Worm (Caenorhabditis elegans) whole organism, midembryonic: ENCODE results near the gene Y45F10D.6.

Experiments used
- T22C8.4 ChIP-seq: fragments of 200-800 bp; sonication (Bioruptor generic); IDR thresholded peaks from 2 replicates; pipeline ENCODE4 v1.3.6; 2022; ENCODE audit warnings: missing genetic modification characterization, missing compliant biosample characterization
- cog-1 ChIP-seq: sonication (generic microtip); optimal IDR thresholded peaks from 2 replicates; lab custom pipeline; 2016; ENCODE audit warnings: missing genetic modification characterization, missing compliant biosample characterization
- flt-1 ChIP-seq: fragments of 200-800 bp; sonication (Bioruptor generic); IDR thresholded peaks from 2 replicates; pipeline ENCODE4 v1.3.6; 2022; ENCODE audit warnings: missing genetic modification characterization, missing compliant biosample characterization
- klf-2 ChIP-seq: fragments of 200-800 bp; sonication (Bioruptor generic); conservative IDR thresholded peaks from 2 replicates; pipeline ENCODE4 v1.3.6; 2022; ENCODE audit warnings: missing genetic modification reagents, missing genetic modification characterization, missing compliant biosample characterization
- med-1 ChIP-seq: sonication (generic microtip); optimal IDR thresholded peaks from 2 replicates; lab custom pipeline; 2017; ENCODE audit warnings: missing genetic modification characterization, mild to moderate bottlenecking, missing compliant biosample characterization, antibody characterized with exemption, missing genetic modification reagents; ENCODE audit not compliant: insufficient read depth
- ref-1 ChIP-seq: fragments of 200-800 bp; sonication (Bioruptor generic); conservative IDR thresholded peaks from 2 replicates; pipeline ENCODE4 v1.3.6; 2022; ENCODE audit warnings: missing genetic modification reagents, missing genetic modification characterization, missing compliant biosample characterization
- tab-1 ChIP-seq: fragments of 200-800 bp; sonication (Bioruptor generic); IDR thresholded peaks from 2 replicates; pipeline ENCODE4 v1.3.6; 2022; ENCODE audit warnings: missing genetic modification characterization, missing compliant biosample characterization
- ztf-23 ChIP-seq: fragments of 200-800 bp; sonication (Bioruptor generic); IDR thresholded peaks from 2 replicates; pipeline ENCODE4 v1.3.6; 2022; ENCODE audit warnings: missing genetic modification reagents, missing genetic modification characterization, missing compliant biosample characterization
- ztf-29 ChIP-seq: fragments of 200-800 bp; sonication (Bioruptor generic); IDR thresholded peaks from 2 replicates; pipeline ENCODE4 v1.3.6; 2022; ENCODE audit warnings: missing genetic modification reagents, missing genetic modification characterization, missing compliant biosample characterization

Gene Y45F10D.6

ce11 chrIV:13797859-13798374 lies at the start of gene Y45F10D.6:
Gene Y45F10D.6 (minus strand): TSS chrIV:13797909.
- no peak for TF ChIP-seq klf-2 (GFP tag; lab: Robert Waterston, UW)
- no peak for TF ChIP-seq T22C8.4
- TF ChIP-seq ref-1 (GFP tag; lab: Robert Waterston, UW) = no peak
- no peak for TF ChIP-seq cog-1
- no peak for TF ChIP-seq tab-1 (GFP tag; lab: Robert Waterston, UW)
- no peak for TF ChIP-seq ztf-29
- TF ChIP-seq flt-1 (GFP tag; lab: Robert Waterston, UW) = no peak
- no peak for TF ChIP-seq med-1 (GFP tag; lab: Kevin White, UChicago)
- no peak for TF ChIP-seq ztf-23 (GFP tag; lab: Robert Waterston, UW)

DNA sequence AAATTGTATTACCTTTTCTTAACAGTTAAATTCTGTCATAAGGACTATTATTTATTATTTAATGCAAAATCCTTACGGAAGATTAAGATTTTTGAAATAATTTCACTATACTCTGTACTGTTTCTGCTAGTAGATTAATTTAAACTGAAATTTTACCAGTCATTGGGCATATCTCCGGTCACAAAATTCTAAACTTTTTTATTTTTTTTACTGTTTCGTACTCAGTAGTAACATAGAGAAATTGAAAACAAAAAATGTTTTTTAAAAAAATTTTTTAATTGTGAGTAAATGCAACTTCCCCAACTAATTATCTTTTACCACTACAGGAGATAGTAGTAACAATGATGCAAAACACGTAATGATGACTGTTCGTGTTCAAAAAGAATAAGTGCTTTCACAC lies 40.6 kb upstream of the Y45F10D.6 start:
- TF ChIP-seq klf-2 (GFP tag; lab: Robert Waterston, UW) (no peak), ztf-23 (GFP tag; lab: Robert Waterston, UW) (no peak), ztf-29 (no peak), flt-1 (GFP tag; lab: Robert Waterston, UW) (no peak), T22C8.4 (no peak), ref-1 (GFP tag; lab: Robert Waterston, UW) (no peak), cog-1 (no peak), tab-1 (GFP tag; lab: Robert Waterston, UW) (no peak), med-1 (GFP tag; lab: Kevin White, UChicago) (no peak)

DNA sequence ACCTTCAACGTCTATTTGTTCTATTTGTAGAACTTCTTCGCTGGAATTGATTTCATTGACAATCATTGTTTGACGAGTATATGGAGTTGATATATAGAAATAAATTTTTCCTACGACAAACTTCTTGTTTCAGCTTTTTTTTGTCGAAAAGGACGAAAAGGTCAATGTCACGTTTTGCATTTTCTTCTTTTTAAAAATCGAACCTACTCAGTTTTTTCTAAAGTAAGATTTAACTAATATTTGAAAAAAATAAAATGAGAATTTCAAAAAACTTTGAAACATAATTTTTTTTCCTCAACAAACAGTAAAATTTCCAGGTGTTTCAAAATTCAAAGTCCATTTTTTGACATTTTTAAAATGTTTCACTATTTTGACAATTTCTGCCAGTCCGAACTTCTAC lies 38.6 kb upstream of the Y45F10D.6 start, which contains the start of gene H08M01.1:
Gene H08M01.1, minus strand, starts transcription at position 101 of the 400 bp plus-strand sequence.
- TF ChIP-seq flt-1 (GFP tag; lab: Robert Waterston, UW) (no peak), tab-1 (GFP tag; lab: Robert Waterston, UW) (no peak), ztf-23 (GFP tag; lab: Robert Waterston, UW) (no peak), med-1 (GFP tag; lab: Kevin White, UChicago) (no peak), klf-2 (GFP tag; lab: Robert Waterston, UW) (no peak), ref-1 (GFP tag; lab: Robert Waterston, UW) (no peak), ztf-29 (no peak), cog-1 (no peak), T22C8.4 (no peak)

ce11 chrIV:13834394-13835129 lies 36.9 kb upstream of the Y45F10D.6 start:
- TF ChIP-seq tab-1 (GFP tag; lab: Robert Waterston, UW) (no peak), med-1 (GFP tag; lab: Kevin White, UChicago) (no peak), flt-1 (GFP tag; lab: Robert Waterston, UW) (no peak), ref-1 (GFP tag; lab: Robert Waterston, UW) (no peak), ztf-29 (no peak), klf-2 (GFP tag; lab: Robert Waterston, UW) (no peak), ztf-23 (GFP tag; lab: Robert Waterston, UW) (no peak), T22C8.4 (no peak), cog-1 (no peak)

ce11 chrIV:13827586-13827985 lies 29.9 kb upstream of the Y45F10D.6 start, which contains the start of gene rga-5:
Gene rga-5 (plus strand): TSS chrIV:13827886.
- TF ChIP-seq flt-1 (GFP tag; lab: Robert Waterston, UW) (no peak), cog-1 (no peak), T22C8.4 (no peak), ztf-23 (GFP tag; lab: Robert Waterston, UW) (no peak), ref-1 (GFP tag; lab: Robert Waterston, UW) (no peak), tab-1 (GFP tag; lab: Robert Waterston, UW) (no peak), klf-2 (GFP tag; lab: Robert Waterston, UW) (no peak), ztf-29 (no peak), med-1 (GFP tag; lab: Kevin White, UChicago) (no peak)

ce11 chrIV:13826363-13826762 lies 28.7 kb upstream of the Y45F10D.6 start:
- TF ChIP-seq cog-1 (peak; percentile 19), tab-1 (GFP tag; lab: Robert Waterston, UW) (no peak), klf-2 (GFP tag; lab: Robert Waterston, UW) (no peak), flt-1 (GFP tag; lab: Robert Waterston, UW) (no peak), ref-1 (GFP tag; lab: Robert Waterston, UW) (no peak)

DNA sequence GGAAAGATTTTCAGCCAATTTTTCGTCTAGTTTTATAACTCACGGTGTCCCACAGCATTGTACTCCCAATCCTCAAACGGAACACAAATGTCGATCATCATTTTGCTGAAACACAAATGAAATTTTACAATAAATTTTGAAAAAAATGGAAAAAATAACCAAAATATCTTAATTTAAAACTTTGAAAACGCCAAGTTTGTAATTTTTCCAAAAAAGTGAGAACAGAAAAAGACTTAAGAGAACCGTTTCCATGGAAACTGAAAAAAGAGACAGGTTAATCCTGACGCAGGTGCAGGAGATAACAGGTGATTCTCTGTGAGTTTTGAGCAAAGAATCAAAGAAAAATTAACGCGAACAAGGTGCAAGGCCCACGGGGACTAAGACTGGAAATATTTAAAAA lies 23.2 kb upstream of the Y45F10D.6 start, which contains the start of gene Y45F10D.15:
Gene Y45F10D.15, minus strand, starts transcription at position 101 of the 400 bp plus-strand sequence.
- TF ChIP-seq ztf-29 (no peak), ref-1 (GFP tag; lab: Robert Waterston, UW) (no peak), T22C8.4 (no peak), cog-1 (no peak), klf-2 (GFP tag; lab: Robert Waterston, UW) (no peak), ztf-23 (GFP tag; lab: Robert Waterston, UW) (no peak), flt-1 (GFP tag; lab: Robert Waterston, UW) (no peak), tab-1 (GFP tag; lab: Robert Waterston, UW) (no peak), med-1 (GFP tag; lab: Kevin White, UChicago) (no peak)

- no peak for TF ChIP-seq med-1 (GFP tag; lab: Kevin White, UChicago)
- TF ChIP-seq flt-1 (GFP tag; lab: Robert Waterston, UW) = no peak
- no peak for TF ChIP-seq T22C8.4
- no peak for TF ChIP-seq ztf-23 (GFP tag; lab: Robert Waterston, UW)
- TF ChIP-seq ref-1 (GFP tag; lab: Robert Waterston, UW) = no peak
- TF ChIP-seq tab-1 (GFP tag; lab: Robert Waterston, UW) = no peak
- no peak for TF ChIP-seq klf-2 (GFP tag; lab: Robert Waterston, UW)
- no peak for TF ChIP-seq cog-1
- no peak for TF ChIP-seq ztf-29
Observed at ce11 chrIV:13807724-13808123, 10.0 kb upstream of the Y45F10D.6 start, which contains the start of gene Y45F10D.14. Gene Y45F10D.14 (minus strand): TSS chrIV:13807824.
